Worm (Caenorhabditis elegans): ENCODE results near the gene ZK512.11.

- no peak for TF ChIP-seq him-1 (tag; optimal IDR thresholded peaks at IDR 0.05)
- TF ChIP-seq dao-5 (tag; optimal IDR thresholded peaks at IDR 0.05), result no peak
These were observed 856 bp downstream of the ZK512.11 start, which contains the start of the genes ZK512.2 and ZK512.4 for ce11 chrIII:9144744-9145390.

Measured in whole organism, L4/young adult.